Worm (Caenorhabditis elegans) whole organism, L2 larva: ENCODE measurements around the gene F10E7.2.

Source experiments
- C34F6.9 ChIP-seq: fragments of 150-350 bp; optimal IDR thresholded peaks from 2 replicates; lab custom pipeline; 2014; ENCODE audit warnings: missing biosample characterization, missing genetic modification characterization
- Y55F3AM.14 ChIP-seq: fragments of 200-800 bp; sonication (Bioruptor generic); optimal IDR thresholded peaks from 2 replicates; lab custom pipeline; 2018; ENCODE audit warnings: mild to moderate bottlenecking, missing genetic modification characterization, missing compliant biosample characterization
- alr-1 ChIP-seq: fragments of 150-350 bp; optimal IDR thresholded peaks from 2 replicates; lab custom pipeline; 2014; ENCODE audit warnings: missing biosample characterization, missing genetic modification characterization
- ama-1 ChIP-seq: fragments of 150-350 bp; optimal IDR thresholded peaks from 2 replicates; lab custom pipeline; 2018; ENCODE audit warnings: inconsistent platforms
- ceh-82 ChIP-seq: fragments of 150-350 bp; optimal IDR thresholded peaks from 2 replicates; lab custom pipeline; 2014; ENCODE audit warnings: missing biosample characterization, missing genetic modification characterization
- crh-2 ChIP-seq: sonication (generic microtip); optimal IDR thresholded peaks from 2 replicates; lab custom pipeline; 2017; ENCODE audit warnings: missing biosample characterization, missing genetic modification characterization
- dmd-4 ChIP-seq: sonication (generic microtip); optimal IDR thresholded peaks from 2 replicates; lab custom pipeline; 2017; ENCODE audit warnings: missing biosample characterization, missing genetic modification characterization
- egl-27 ChIP-seq: sonication (generic microtip); optimal IDR thresholded peaks from 3 replicates; lab custom pipeline; 2017; ENCODE audit warnings: missing biosample characterization, missing genetic modification reagents, missing genetic modification characterization
- elt-1 ChIP-seq: fragments of 150-350 bp; optimal IDR thresholded peaks from 2 replicates; lab custom pipeline; 2014; ENCODE audit warnings: missing biosample characterization, missing genetic modification characterization
- elt-3 ChIP-seq: sonication (generic microtip); optimal IDR thresholded peaks from 2 replicates; lab custom pipeline; 2017; ENCODE audit warnings: missing biosample characterization, missing genetic modification characterization
- fos-1 ChIP-seq: fragments of 150-350 bp; optimal IDR thresholded peaks from 2 replicates; lab custom pipeline; 2014; ENCODE audit warnings: missing biosample characterization, missing genetic modification characterization
- gmeb-1 ChIP-seq: fragments of 150-350 bp; optimal IDR thresholded peaks from 2 replicates; lab custom pipeline; 2014; ENCODE audit warnings: missing biosample characterization, missing genetic modification characterization
- lin-11 ChIP-seq: fragments of 150-350 bp; sonication (generic microtip); optimal IDR thresholded peaks from 2 replicates; lab custom pipeline; 2014; ENCODE audit warnings: missing biosample characterization, missing genetic modification characterization, inconsistent platforms, mixed read lengths
- lin-13 ChIP-seq: fragments of 150-350 bp; optimal IDR thresholded peaks from 2 replicates; lab custom pipeline; 2014; ENCODE audit warnings: missing biosample characterization, missing genetic modification reagents, missing genetic modification characterization
- lin-39 ChIP-seq: fragments of 150-350 bp; optimal IDR thresholded peaks from 2 replicates; lab custom pipeline; 2014; ENCODE audit warnings: missing biosample characterization, missing genetic modification reagents, missing genetic modification characterization
- lsy-2 ChIP-seq, 2 experiments: fragments of 150-350 bp in 1 of 2; sonication (generic microtip) in 1 of 2; optimal IDR thresholded peaks; 2 replicates each; lab custom pipeline; 2014 to 2017; ENCODE audit warnings: missing biosample characterization in 2 of 2, missing genetic modification characterization in 2 of 2
- mab-5 ChIP-seq: fragments of 150-350 bp; optimal IDR thresholded peaks from 2 replicates; lab custom pipeline; 2014; ENCODE audit warnings: missing biosample characterization, missing genetic modification characterization
- mbf-1 ChIP-seq: sonication (generic microtip); optimal IDR thresholded peaks from 2 replicates; lab custom pipeline; 2017; ENCODE audit warnings: missing biosample characterization, missing genetic modification characterization
- mdl-1 ChIP-seq, 2 experiments: fragments of 150-350 bp in 1 of 2; sonication (generic microtip) in 1 of 2; optimal IDR thresholded peaks; 2 replicates each; lab custom pipeline; 2017; ENCODE audit warnings: missing biosample characterization in 2 of 2, missing genetic modification characterization in 2 of 2
- nhr-10 ChIP-seq: sonication (generic microtip); optimal IDR thresholded peaks from 2 replicates; lab custom pipeline; 2017; ENCODE audit warnings: missing biosample characterization, missing genetic modification characterization
- nhr-12 ChIP-seq: fragments of 150-350 bp; optimal IDR thresholded peaks from 2 replicates; lab custom pipeline; 2014; ENCODE audit warnings: missing biosample characterization, missing genetic modification characterization
- nhr-129 ChIP-seq: fragments of 150-350 bp; optimal IDR thresholded peaks from 2 replicates; lab custom pipeline; 2014; ENCODE audit warnings: missing biosample characterization, missing genetic modification characterization
- nhr-23 ChIP-seq: fragments of 150-350 bp; optimal IDR thresholded peaks from 2 replicates; lab custom pipeline; 2014; ENCODE audit warnings: missing biosample characterization, missing genetic modification reagents, missing genetic modification characterization
- nhr-237 ChIP-seq: fragments of 150-350 bp; optimal IDR thresholded peaks from 2 replicates; lab custom pipeline; 2014; ENCODE audit warnings: missing biosample characterization, missing genetic modification characterization
- nhr-25 ChIP-seq: fragments of 150-350 bp; sonication (generic microtip); optimal IDR thresholded peaks from 3 replicates; lab custom pipeline; 2014; ENCODE audit warnings: missing biosample characterization, missing genetic modification characterization
- nhr-6 ChIP-seq: fragments of 150-350 bp; optimal IDR thresholded peaks from 2 replicates; lab custom pipeline; 2014; ENCODE audit warnings: missing biosample characterization, missing genetic modification characterization
- nhr-77 ChIP-seq: fragments of 150-350 bp; optimal IDR thresholded peaks from 2 replicates; lab custom pipeline; 2014; ENCODE audit warnings: missing biosample characterization, missing genetic modification characterization
- sem-4 ChIP-seq: fragments of 150-350 bp; optimal IDR thresholded peaks from 2 replicates; lab custom pipeline; 2014; ENCODE audit warnings: missing biosample characterization, missing genetic modification reagents, missing genetic modification characterization
- sma-9 ChIP-seq, 2 experiments: fragments of 150-350 bp in 1 of 2; sonication (generic microtip) in 1 of 2; optimal IDR thresholded peaks; 2 replicates each; lab custom pipeline; 2014 to 2016; ENCODE audit warnings: missing genetic modification characterization in 2 of 2, mild to moderate bottlenecking in 1 of 2, missing biosample characterization in 1 of 2, missing compliant biosample characterization in 1 of 2, missing genetic modification reagents in 1 of 2, moderate library complexity in 1 of 2
- snpc-4 ChIP-seq: fragments of 150-350 bp; optimal IDR thresholded peaks from 2 replicates; lab custom pipeline; 2014; ENCODE audit warnings: missing biosample characterization, missing genetic modification characterization
- unc-55 ChIP-seq: fragments of 150-350 bp; sonication (generic microtip); optimal IDR thresholded peaks from 3 replicates; lab custom pipeline; 2014; ENCODE audit warnings: missing biosample characterization, missing genetic modification reagents, missing genetic modification characterization
- unc-62 ChIP-seq: fragments of 150-350 bp; optimal IDR thresholded peaks from 2 replicates; lab custom pipeline; 2014; ENCODE audit warnings: missing biosample characterization, missing genetic modification reagents, missing genetic modification characterization
- zag-1 ChIP-seq: fragments of 150-350 bp; optimal IDR thresholded peaks from 2 replicates; lab custom pipeline; 2014; ENCODE audit warnings: missing biosample characterization, missing genetic modification characterization
- ztf-1 ChIP-seq: fragments of 200-800 bp; sonication (Bioruptor generic); conservative IDR thresholded peaks from 2 replicates; pipeline ENCODE4 v1.3.6; 2022; ENCODE audit warnings: missing genetic modification characterization, missing compliant biosample characterization
- ztf-4 ChIP-seq: fragments of 150-350 bp; optimal IDR thresholded peaks from 2 replicates; lab custom pipeline; 2014; ENCODE audit warnings: missing biosample characterization, missing genetic modification characterization

Gene F10E7.2

ce11 chrII:7106313-7106712, 15.7 kb upstream of the F10E7.2 start:
- TF ChIP-seq nhr-237 (tag; lab: Kevin White, UChicago) (no peak), dmd-4 (tag; lab: Kevin White, UChicago) (no peak), crh-2 (tag; lab: Kevin White, UChicago) (no peak), lin-13 (GFP tag; lab: Kevin White, UChicago) (no peak), Y55F3AM.14 (no peak), C34F6.9 (tag; lab: Kevin White, UChicago) (no peak), ama-1 (no peak), ztf-1 (GFP tag; lab: Robert Waterston, UW) (no peak), lin-11 (no peak), ztf-4 (tag; lab: Kevin White, UChicago) (no peak), egl-27 (tag; lab: Kevin White, UChicago) (no peak), fos-1 (tag; lab: Kevin White, UChicago) (no peak), sma-9 (GFP tag; optimal IDR thresholded peaks at IDR 0.05; lab: Kevin White, UChicago) (no peak), sma-9 (tag; optimal IDR thresholded peaks at IDR 0.05; lab: Kevin White, UChicago) (no peak), unc-62 (GFP tag; lab: Kevin White, UChicago) (no peak), elt-3 (no peak), nhr-25 (no peak), elt-1 (no peak), nhr-23 (tag; lab: Kevin White, UChicago) (no peak), nhr-77 (tag; lab: Kevin White, UChicago) (no peak)

ce11 chrII:7109956-7110355, 12.1 kb upstream of the F10E7.2 start, which contains the start of gene F10E7.9:
TSS of gene F10E7.9 (minus strand) at chrII:7110056.
- TF ChIP-seq nhr-129 (tag; lab: Kevin White, UChicago) (no peak), sma-9 (GFP tag; optimal IDR thresholded peaks at IDR 0.05; lab: Kevin White, UChicago) (no peak), sma-9 (tag; optimal IDR thresholded peaks at IDR 0.05; lab: Kevin White, UChicago) (no peak), nhr-237 (tag; lab: Kevin White, UChicago) (no peak), nhr-12 (no peak), nhr-6 (no peak), mbf-1 (no peak), gmeb-1 (tag; lab: Kevin White, UChicago) (no peak)

ce11 chrII:7111012-7111656, 10.9 kb upstream of the F10E7.2 start:
- TF ChIP-seq C34F6.9 (tag; lab: Kevin White, UChicago) (peak; percentile 58), lin-39 (tag; lab: Kevin White, UChicago) (no peak), unc-55 (GFP tag; lab: Kevin White, UChicago) (peak; percentile 45), nhr-129 (tag; lab: Kevin White, UChicago) (peak; percentile 28), lsy-2 (tag; optimal IDR thresholded peaks at IDR 0.05; lab: Kevin White, UChicago) (peak in 1 of 2 experiments; percentile 35), zag-1 (tag; lab: Kevin White, UChicago) (peak; percentile 21), nhr-23 (tag; lab: Kevin White, UChicago) (no peak), sem-4 (peak; percentile 16)
- TF ChIP-seq, all 48 proteins: peak for 6

ce11 chrII:7111657-7112049, 10.4 kb upstream of the F10E7.2 start, which contains the start of gene F10E7.5:
TSS of gene F10E7.5 (plus strand) at chrII:7111978.
- peak; percentile 94 to 99 for TF ChIP-seq lsy-2 (tag; optimal IDR thresholded peaks at IDR 0.05; lab: Kevin White, UChicago)
- no peak for TF ChIP-seq ztf-4 (tag; lab: Kevin White, UChicago)
- no peak for TF ChIP-seq alr-1 (tag; lab: Kevin White, UChicago)
- peak; percentile 36 for TF ChIP-seq snpc-4 (tag; lab: Kevin White, UChicago)
- no peak for TF ChIP-seq dmd-4 (tag; lab: Kevin White, UChicago)
- TF ChIP-seq zag-1 (tag; lab: Kevin White, UChicago), result no peak
- no peak for TF ChIP-seq nhr-10 (tag; lab: Kevin White, UChicago)
- no peak for TF ChIP-seq mab-5 (tag; lab: Kevin White, UChicago)
- peak; percentile 62 for TF ChIP-seq crh-2 (tag; lab: Kevin White, UChicago)
- no peak for TF ChIP-seq elt-3
- peak; percentile 26 for TF ChIP-seq sma-9 (GFP tag; optimal IDR thresholded peaks at IDR 0.05; lab: Kevin White, UChicago)
- TF ChIP-seq sma-9 (tag; optimal IDR thresholded peaks at IDR 0.05; lab: Kevin White, UChicago), result no peak
- TF ChIP-seq egl-27 (tag; lab: Kevin White, UChicago), result no peak
- TF ChIP-seq nhr-23 (tag; lab: Kevin White, UChicago), result no peak
- TF ChIP-seq ceh-82 (tag; lab: Kevin White, UChicago), result no peak
- peak; percentile 66 for TF ChIP-seq C34F6.9 (tag; lab: Kevin White, UChicago)
- peak; percentile 30 for TF ChIP-seq sem-4
- peak; percentile 24 for TF ChIP-seq nhr-6
- no peak for TF ChIP-seq nhr-237 (tag; lab: Kevin White, UChicago)
- TF ChIP-seq nhr-129 (tag; lab: Kevin White, UChicago), result peak; percentile 60
- no peak for TF ChIP-seq mdl-1 (tag; optimal IDR thresholded peaks at IDR 0.05; lab: Kevin White, UChicago)
- TF ChIP-seq, all 48 proteins: peak for 8
